Worm (Caenorhabditis elegans) whole organism, late embryonic: ENCODE data around the gene cyp-13A6.
A peak's percentile ranks its signal among the peaks of the same experiment; 100 is the strongest.

Experiments
- C38D4.7 ChIP-seq: fragments of 200-800 bp; sonication (Bioruptor generic); optimal IDR thresholded peaks from 2 replicates; lab custom pipeline; 2018; ENCODE audit warnings: mild to moderate bottlenecking, missing genetic modification characterization, moderate library complexity, missing compliant biosample characterization
- Y22D7AL.16 ChIP-seq: sonication (generic microtip); optimal IDR thresholded peaks from 2 replicates; lab custom pipeline; 2016; ENCODE audit warnings: missing genetic modification characterization, missing compliant biosample characterization
- dve-1 ChIP-seq: sonication (generic microtip); optimal IDR thresholded peaks from 2 replicates; lab custom pipeline; 2017; ENCODE audit warnings: antibody characterized with exemption, mild to moderate bottlenecking, missing genetic modification characterization, missing compliant biosample characterization
- lin-11 ChIP-seq: fragments of 200-800 bp; sonication (Bioruptor generic); optimal IDR thresholded peaks from 2 replicates; lab custom pipeline; 2018; ENCODE audit warnings: mild to moderate bottlenecking, missing genetic modification characterization, missing compliant biosample characterization
- nhr-11 ChIP-seq: fragments of 150-350 bp; optimal IDR thresholded peaks from 2 replicates; lab custom pipeline; 2014; ENCODE audit warnings: missing biosample characterization, missing genetic modification characterization
- npax-4 ChIP-seq: sonication (generic microtip); optimal IDR thresholded peaks from 2 replicates; lab custom pipeline; 2016; ENCODE audit warnings: missing genetic modification characterization, missing compliant biosample characterization

DNA sequence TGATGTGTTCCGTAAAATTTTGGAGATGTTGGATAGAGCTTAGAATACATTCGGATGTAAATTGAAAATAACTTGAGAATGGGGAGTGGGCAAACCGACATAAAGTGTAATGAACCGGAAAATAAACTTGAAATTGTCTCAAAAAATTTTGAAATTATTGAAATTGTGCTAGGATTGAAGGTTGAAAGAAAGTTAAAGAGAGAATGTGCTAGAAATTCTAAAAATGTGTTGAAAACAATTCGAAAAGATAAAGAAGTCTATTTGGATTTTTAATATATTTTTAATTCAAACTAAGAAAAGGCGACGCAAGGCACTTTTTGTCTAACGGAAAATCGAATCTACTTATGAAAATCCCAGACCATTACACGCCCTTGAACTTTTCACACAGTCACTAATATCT, 31.2 kb upstream of the cyp-13A6 start, which contains the start of gene ZK938.3:
- no peak for TF ChIP-seq Y22D7AL.16 (tag; lab: Kevin White, UChicago)
- no peak for TF ChIP-seq dve-1 (tag; lab: Kevin White, UChicago)
- TF ChIP-seq lin-11 (tag; lab: Kevin White, UChicago): no peak
- no peak for TF ChIP-seq C38D4.7 (GFP tag; lab: Kevin White, UChicago)
- TF ChIP-seq nhr-11 (tag; lab: Kevin White, UChicago): peak; percentile 21
- no peak for TF ChIP-seq npax-4 (tag; lab: Kevin White, UChicago)
